Fruit fly (Drosophila melanogaster) whole organism, prepupa: Measurements from ENCODE around the gene Kul.

Source experiments
- Blimp-1 ChIP-seq: fragments of 200-800 bp; sonication (Bioruptor generic); optimal IDR thresholded peaks from 3 replicates; lab custom pipeline; 2017; ENCODE audit warnings: missing biosample characterization, missing genetic modification characterization, mild to moderate bottlenecking, moderate library complexity, missing genetic modification reagents
- CG11762 ChIP-seq: fragments of 200-800 bp; sonication (Bioruptor generic); optimal IDR thresholded peaks from 3 replicates; lab custom pipeline; 2016; ENCODE audit warnings: missing biosample characterization, missing genetic modification characterization; ENCODE audit not compliant: insufficient read depth
- CG32006 ChIP-seq: fragments of 200-800 bp; sonication (Bioruptor generic); optimal IDR thresholded peaks from 3 replicates; lab custom pipeline; 2017; ENCODE audit warnings: missing biosample characterization, mild to moderate bottlenecking, missing genetic modification characterization
- CG8319 ChIP-seq: fragments of 200-800 bp; sonication (Bioruptor generic); optimal IDR thresholded peaks from 3 replicates; lab custom pipeline; 2016; ENCODE audit warnings: missing biosample characterization, missing genetic modification characterization
- CG8632 ChIP-seq: fragments of 200-800 bp; sonication (Bioruptor generic); optimal IDR thresholded peaks from 3 replicates; lab custom pipeline; 2016; ENCODE audit warnings: missing biosample characterization, missing genetic modification characterization
- Eip78C ChIP-seq: fragments of 200-800 bp; sonication (Bioruptor generic); peaks from one replicate; lab custom pipeline; 2016; ENCODE audit warnings: missing biosample characterization, missing genetic modification characterization
- Ets96B ChIP-seq: fragments of 200-800 bp; optimal IDR thresholded peaks from 2 replicates; lab custom pipeline; 2019; ENCODE audit warnings: missing biosample characterization, mild to moderate bottlenecking, missing genetic modification characterization, moderate library complexity
- Met ChIP-seq: fragments of 200-800 bp; sonication (Bioruptor generic); optimal IDR thresholded peaks from 3 replicates; lab custom pipeline; 2016; ENCODE audit warnings: missing biosample characterization, missing genetic modification characterization
- achi ChIP-seq: fragments of 200-800 bp; sonication (Bioruptor generic); optimal IDR thresholded peaks from 3 replicates; lab custom pipeline; 2016; ENCODE audit warnings: missing biosample characterization, missing genetic modification characterization
- cyc ChIP-seq: fragments of 200-800 bp; sonication (Bioruptor generic); optimal IDR thresholded peaks from 3 replicates; lab custom pipeline; 2016; ENCODE audit warnings: missing biosample characterization, missing genetic modification characterization
- dac ChIP-seq: fragments of 200-800 bp; sonication (Bioruptor generic); optimal IDR thresholded peaks from 2 replicates; lab custom pipeline; 2017; ENCODE audit warnings: missing biosample characterization, mild to moderate bottlenecking, missing genetic modification characterization
- spab ChIP-seq: fragments of 200-800 bp; sonication (Bioruptor generic); optimal IDR thresholded peaks from 2 replicates; lab custom pipeline; 2017; ENCODE audit warnings: missing biosample characterization, mild to moderate bottlenecking, missing genetic modification characterization, missing genetic modification reagents
- svp ChIP-seq: fragments of 200-800 bp; sonication (Bioruptor generic); peaks from one replicate; lab custom pipeline; 2016; ENCODE audit warnings: missing biosample characterization, missing genetic modification characterization

- TF ChIP-seq CG8319 (GFP tag; lab: Kevin White, UChicago) (no peak), Eip78C (GFP tag; lab: Kevin White, UChicago) (no peak), Ets96B (tag; lab: Kevin White, UChicago) (no peak), CG32006 (GFP tag; lab: Kevin White, UChicago) (no peak), Blimp-1 (no peak), Met (GFP tag; lab: Kevin White, UChicago) (no peak), dac (GFP tag; lab: Kevin White, UChicago) (no peak), achi (GFP tag; lab: Kevin White, UChicago) (no peak), CG11762 (GFP tag; lab: Kevin White, UChicago) (no peak), cyc (GFP tag; lab: Kevin White, UChicago) (no peak), spab (GFP tag; lab: Kevin White, UChicago) (no peak), svp (GFP tag; lab: Kevin White, UChicago) (no peak), CG8632 (no peak)
Observed at dm6 chr3R:29726277-29726676, 647 bp downstream of the Kul start.
